Worm (Caenorhabditis elegans) whole organism, L1 larva: ENCODE results near the gene srg-5.

Source experiments
- alr-1 ChIP-seq: fragments of 200-800 bp; sonication (Bioruptor generic); optimal IDR thresholded peaks from 2 replicates; lab custom pipeline; 2018; ENCODE audit warnings: borderline replicate concordance, mild to moderate bottlenecking, missing genetic modification characterization, missing compliant biosample characterization
- aly-2 ChIP-seq: fragments of 150-350 bp; optimal IDR thresholded peaks from 2 replicates; lab custom pipeline; 2014; ENCODE audit warnings: missing biosample characterization, missing genetic modification characterization
- ama-1 ChIP-seq: fragments of 150-350 bp; optimal IDR thresholded peaks from 2 replicates; lab custom pipeline; 2014
- blmp-1 ChIP-seq: fragments of 150-350 bp; optimal IDR thresholded peaks from 2 replicates; lab custom pipeline; 2014; ENCODE audit warnings: missing biosample characterization, missing genetic modification characterization
- ceh-88 ChIP-seq: fragments of 200-800 bp; sonication (Bioruptor generic); IDR thresholded peaks from 2 replicates; pipeline ENCODE4 v1.3.6; 2022; ENCODE audit warnings: missing genetic modification characterization, missing compliant biosample characterization
- dpl-1 ChIP-seq, 3 experiments: fragments of 150-350 bp in 2 of 3; sonication (generic microtip) in 1 of 3; optimal IDR thresholded peaks; 2 replicates each; lab custom pipeline; 2014 to 2017; ENCODE audit warnings: missing biosample characterization in 3 of 3, missing genetic modification characterization in 3 of 3, missing genetic modification reagents in 3 of 3
- egl-27 ChIP-seq, 2 experiments: fragments of 150-350 bp in 1 of 2; sonication (generic microtip); optimal IDR thresholded peaks; 3 replicates each; lab custom pipeline; 2017 to 2018; ENCODE audit warnings: missing biosample characterization in 2 of 2, missing genetic modification characterization in 2 of 2, missing genetic modification reagents in 2 of 2
- lin-39 ChIP-seq: fragments of 150-350 bp; optimal IDR thresholded peaks from 2 replicates; lab custom pipeline; 2014; ENCODE audit warnings: missing biosample characterization, missing genetic modification reagents, missing genetic modification characterization
- nhr-237 ChIP-seq: fragments of 150-350 bp; optimal IDR thresholded peaks from 2 replicates; lab custom pipeline; 2014; ENCODE audit warnings: missing biosample characterization, missing genetic modification characterization
- nhr-47 ChIP-seq: sonication (generic microtip); optimal IDR thresholded peaks from 2 replicates; lab custom pipeline; 2016; ENCODE audit warnings: mild to moderate bottlenecking, missing genetic modification characterization, moderate library complexity, missing compliant biosample characterization
- rnt-1 ChIP-seq: sonication (generic microtip); optimal IDR thresholded peaks from 2 replicates; lab custom pipeline; 2016; ENCODE audit warnings: mild to moderate bottlenecking, missing genetic modification characterization, moderate library complexity, missing compliant biosample characterization
- unc-130 ChIP-seq: fragments of 150-350 bp; optimal IDR thresholded peaks from 2 replicates; lab custom pipeline; 2017; ENCODE audit warnings: missing biosample characterization, missing genetic modification characterization, inconsistent platforms
- unc-30 ChIP-seq: sonication (generic microtip); optimal IDR thresholded peaks from 2 replicates; lab custom pipeline; 2017; ENCODE audit warnings: missing biosample characterization, missing genetic modification characterization
- ztf-4 ChIP-seq: fragments of 150-350 bp; optimal IDR thresholded peaks from 2 replicates; lab custom pipeline; 2014; ENCODE audit warnings: missing biosample characterization, missing genetic modification characterization

ce11 chrIII:6307832-6308231 is 43.5 kb upstream of the srg-5 start:
- no peak for TF ChIP-seq ama-1 (lab: Kevin White, UChicago)
- TF ChIP-seq egl-27 (tag; optimal IDR thresholded peaks at IDR 0.05; lab: Kevin White, UChicago) = no peak
- TF ChIP-seq blmp-1 (tag; lab: Kevin White, UChicago) = no peak
- TF ChIP-seq unc-30 (tag; lab: Kevin White, UChicago) = no peak
- TF ChIP-seq ceh-88 (GFP tag; lab: Robert Waterston, UW) = no peak
- no peak for TF ChIP-seq dpl-1 (GFP tag; optimal IDR thresholded peaks at IDR 0.05; lab: Kevin White, UChicago)
- TF ChIP-seq aly-2 (tag; lab: Kevin White, UChicago) = no peak
- no peak for TF ChIP-seq lin-39 (tag; lab: Kevin White, UChicago)
- TF ChIP-seq nhr-237 (tag; lab: Kevin White, UChicago) = no peak
- TF ChIP-seq ztf-4 = no peak
- TF ChIP-seq nhr-47 (tag; lab: Kevin White, UChicago) = no peak
- TF ChIP-seq alr-1 (tag; lab: Kevin White, UChicago) = no peak
- no peak for TF ChIP-seq rnt-1 (tag; lab: Kevin White, UChicago)
- TF ChIP-seq unc-130 (tag; lab: Kevin White, UChicago) = no peak
